Fruit fly (Drosophila melanogaster) Kc167 (cell line): ENCODE results near the gene nSMase.

Experiments
- Myc ChIP-seq: fragments of >200 bp; optimal IDR thresholded peaks from 2 replicates; lab custom pipeline; 2017; ENCODE audit warnings: missing external identifiers
- Sin3A ChIP-seq: fragments of >200 bp; optimal IDR thresholded peaks from 2 replicates; lab custom pipeline; 2018; ENCODE audit warnings: missing external identifiers
- h ChIP-seq: fragments of >200 bp; optimal IDR thresholded peaks from 3 replicates; lab custom pipeline; 2018; ENCODE audit warnings: missing external identifiers
- insv ChIP-seq: fragments of >200 bp; optimal IDR thresholded peaks from 3 replicates; lab custom pipeline; 2018; ENCODE audit warnings: missing external identifiers
- psq ChIP-seq: fragments of >200 bp; optimal IDR thresholded peaks from 2 replicates; lab custom pipeline; 2017; ENCODE audit warnings: missing external identifiers
- ttk ChIP-seq: sonication (Bioruptor generic); optimal IDR thresholded peaks from 2 replicates; lab custom pipeline; 2017; ENCODE audit warnings: missing external identifiers

nSMase gene

dm6 chr3L:3257690-3258089, 38.7 kb downstream of the nSMase start, which contains the start of gene ckd:
Gene ckd, plus strand, starts transcription at chr3L:3257878.
- TF ChIP-seq h (lab: Kevin White, UChicago) (no peak), insv (lab: Kevin White, UChicago) (no peak), Myc (lab: Kevin White, UChicago) (no peak), ttk (lab: Kevin White, UChicago) (no peak), psq (lab: Kevin White, UChicago) (no peak), Sin3A (lab: Kevin White, UChicago) (no peak)

- TF ChIP-seq insv (lab: Kevin White, UChicago) = no peak
- TF ChIP-seq psq (lab: Kevin White, UChicago) = no peak
- TF ChIP-seq ttk (lab: Kevin White, UChicago) = no peak
- no peak for TF ChIP-seq Sin3A (lab: Kevin White, UChicago)
- no peak for TF ChIP-seq h (lab: Kevin White, UChicago)
- TF ChIP-seq Myc (lab: Kevin White, UChicago) = no peak
Measured at dm6 chr3L:3259703-3260102, 40.7 kb downstream of the nSMase start.

dm6 chr3L:3261642-3262041, 42.7 kb downstream of the nSMase start:
- TF ChIP-seq psq (lab: Kevin White, UChicago) (no peak), h (lab: Kevin White, UChicago) (no peak), insv (lab: Kevin White, UChicago) (no peak), Sin3A (lab: Kevin White, UChicago) (no peak), ttk (lab: Kevin White, UChicago) (no peak), Myc (lab: Kevin White, UChicago) (no peak)

- TF ChIP-seq Sin3A (lab: Kevin White, UChicago) (no peak), psq (lab: Kevin White, UChicago) (no peak), ttk (lab: Kevin White, UChicago) (no peak), h (lab: Kevin White, UChicago) (no peak), insv (lab: Kevin White, UChicago) (no peak), Myc (lab: Kevin White, UChicago) (no peak)
Measured at dm6 chr3L:3266306-3266705, 47.4 kb downstream of the nSMase start.

dm6 chr3L:3268161-3268560, 49.2 kb downstream of the nSMase start, which contains the start of gene CG34265:
Gene CG34265, plus strand, starts transcription at chr3L:3268461.
- no peak for TF ChIP-seq h (lab: Kevin White, UChicago)
- TF ChIP-seq Sin3A (lab: Kevin White, UChicago) = no peak
- TF ChIP-seq psq (lab: Kevin White, UChicago) = no peak
- TF ChIP-seq insv (lab: Kevin White, UChicago) = no peak
- TF ChIP-seq ttk (lab: Kevin White, UChicago) = no peak
- no peak for TF ChIP-seq Myc (lab: Kevin White, UChicago)
